Worm (Caenorhabditis elegans) whole organism, midembryonic: ENCODE results near the gene K09E9.1.

ENCODE experiments used
- T22C8.4 ChIP-seq: fragments of 200-800 bp; sonication (Bioruptor generic); IDR thresholded peaks from 2 replicates; pipeline ENCODE4 v1.3.6; 2022; ENCODE audit warnings: missing genetic modification characterization, missing compliant biosample characterization
- cog-1 ChIP-seq: sonication (generic microtip); optimal IDR thresholded peaks from 2 replicates; lab custom pipeline; 2016; ENCODE audit warnings: missing genetic modification characterization, missing compliant biosample characterization
- flt-1 ChIP-seq: fragments of 200-800 bp; sonication (Bioruptor generic); IDR thresholded peaks from 2 replicates; pipeline ENCODE4 v1.3.6; 2022; ENCODE audit warnings: missing genetic modification characterization, missing compliant biosample characterization
- klf-2 ChIP-seq: fragments of 200-800 bp; sonication (Bioruptor generic); conservative IDR thresholded peaks from 2 replicates; pipeline ENCODE4 v1.3.6; 2022; ENCODE audit warnings: missing genetic modification reagents, missing genetic modification characterization, missing compliant biosample characterization
- med-1 ChIP-seq: sonication (generic microtip); optimal IDR thresholded peaks from 2 replicates; lab custom pipeline; 2017; ENCODE audit warnings: missing genetic modification characterization, mild to moderate bottlenecking, missing compliant biosample characterization, antibody characterized with exemption, missing genetic modification reagents; ENCODE audit not compliant: insufficient read depth
- ref-1 ChIP-seq: fragments of 200-800 bp; sonication (Bioruptor generic); conservative IDR thresholded peaks from 2 replicates; pipeline ENCODE4 v1.3.6; 2022; ENCODE audit warnings: missing genetic modification reagents, missing genetic modification characterization, missing compliant biosample characterization
- tab-1 ChIP-seq: fragments of 200-800 bp; sonication (Bioruptor generic); IDR thresholded peaks from 2 replicates; pipeline ENCODE4 v1.3.6; 2022; ENCODE audit warnings: missing genetic modification characterization, missing compliant biosample characterization
- ztf-23 ChIP-seq: fragments of 200-800 bp; sonication (Bioruptor generic); IDR thresholded peaks from 2 replicates; pipeline ENCODE4 v1.3.6; 2022; ENCODE audit warnings: missing genetic modification reagents, missing genetic modification characterization, missing compliant biosample characterization
- ztf-29 ChIP-seq: fragments of 200-800 bp; sonication (Bioruptor generic); IDR thresholded peaks from 2 replicates; pipeline ENCODE4 v1.3.6; 2022; ENCODE audit warnings: missing genetic modification reagents, missing genetic modification characterization, missing compliant biosample characterization

K09E9.1 gene

DNA sequence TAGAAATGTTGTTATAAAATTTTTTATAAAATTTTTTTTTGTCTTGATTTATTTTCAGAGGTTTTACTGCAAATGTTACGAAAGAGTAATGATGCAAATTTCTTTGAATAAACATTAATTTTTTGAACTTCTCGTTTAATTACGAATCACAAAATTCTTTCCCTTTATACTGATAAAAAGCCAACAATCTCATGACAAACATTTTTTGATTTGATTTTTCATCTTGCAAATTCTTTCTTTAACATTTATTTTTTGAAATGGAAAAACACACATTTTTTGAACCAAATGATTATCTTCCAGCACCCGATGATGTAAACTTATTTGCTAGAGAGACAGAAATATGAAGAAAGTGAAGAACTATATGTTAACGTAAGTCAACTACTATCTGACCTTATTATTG, at the start of gene K09E9.1:
TSS of gene K09E9.1 (plus strand) at position 301 of the 400 bp plus-strand sequence.
- TF ChIP-seq ztf-23 (GFP tag; lab: Robert Waterston, UW), result no peak
- TF ChIP-seq tab-1 (GFP tag; lab: Robert Waterston, UW), result no peak
- TF ChIP-seq ref-1 (GFP tag; lab: Robert Waterston, UW), result no peak
- no peak for TF ChIP-seq T22C8.4
- no peak for TF ChIP-seq med-1 (GFP tag; lab: Kevin White, UChicago)
- TF ChIP-seq ztf-29, result no peak
- no peak for TF ChIP-seq klf-2 (GFP tag; lab: Robert Waterston, UW)
- no peak for TF ChIP-seq cog-1
- TF ChIP-seq flt-1, result no peak

DNA sequence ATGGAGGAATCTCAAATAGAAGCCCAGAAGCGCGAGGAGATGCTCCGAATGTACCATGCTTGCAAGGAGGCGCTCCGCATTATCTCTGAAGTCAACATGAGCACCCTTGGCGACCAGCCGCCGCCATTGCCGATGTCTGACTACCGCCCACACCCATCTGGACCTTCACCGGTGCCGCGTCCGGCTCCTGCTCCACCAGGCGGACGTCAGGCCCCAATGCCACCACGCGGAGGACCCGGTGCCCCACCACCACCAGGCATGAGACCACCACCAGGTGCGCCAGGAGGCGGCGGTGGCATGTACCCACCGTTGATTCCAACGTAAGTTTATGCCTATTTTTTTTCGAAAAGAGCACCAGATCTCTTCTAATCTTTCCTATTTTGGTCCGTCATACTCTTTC, 48.3 kb upstream of the K09E9.1 start:
- no peak for TF ChIP-seq cog-1
- TF ChIP-seq ref-1 (GFP tag; lab: Robert Waterston, UW), result no peak
- no peak for TF ChIP-seq klf-2 (GFP tag; lab: Robert Waterston, UW)
- TF ChIP-seq med-1 (GFP tag; lab: Kevin White, UChicago), result no peak
- TF ChIP-seq flt-1, result 0 out of 2 replicates have a peak, but pooled peaks have one; percentile 4
- no peak for TF ChIP-seq ztf-29

DNA sequence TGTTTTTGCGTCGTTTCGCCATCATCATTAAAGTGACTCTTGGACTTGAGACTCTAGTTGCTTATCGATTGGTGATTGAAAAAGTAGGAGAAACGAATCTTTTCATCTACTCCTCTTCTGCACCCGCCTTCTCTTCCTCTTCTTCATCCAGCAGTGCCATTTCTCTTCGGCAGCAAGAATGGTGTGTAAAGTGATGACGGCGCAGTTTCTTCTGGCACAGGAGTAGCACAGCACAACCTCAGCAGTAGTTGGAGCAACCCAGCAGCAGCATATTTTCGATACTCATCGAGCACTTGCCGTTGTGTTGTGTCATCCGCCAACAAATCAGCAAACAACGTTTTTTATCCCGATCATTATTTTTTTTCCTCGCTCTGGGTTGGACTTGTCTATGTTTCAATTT, 44.8 kb upstream of the K09E9.1 start:
- TF ChIP-seq ref-1 (GFP tag; lab: Robert Waterston, UW), result no peak
- no peak for TF ChIP-seq med-1 (GFP tag; lab: Kevin White, UChicago)
- no peak for TF ChIP-seq ztf-29
- TF ChIP-seq flt-1, result no peak
- no peak for TF ChIP-seq ztf-23 (GFP tag; lab: Robert Waterston, UW)
- no peak for TF ChIP-seq cog-1
- TF ChIP-seq T22C8.4, result no peak
- no peak for TF ChIP-seq klf-2 (GFP tag; lab: Robert Waterston, UW)

DNA sequence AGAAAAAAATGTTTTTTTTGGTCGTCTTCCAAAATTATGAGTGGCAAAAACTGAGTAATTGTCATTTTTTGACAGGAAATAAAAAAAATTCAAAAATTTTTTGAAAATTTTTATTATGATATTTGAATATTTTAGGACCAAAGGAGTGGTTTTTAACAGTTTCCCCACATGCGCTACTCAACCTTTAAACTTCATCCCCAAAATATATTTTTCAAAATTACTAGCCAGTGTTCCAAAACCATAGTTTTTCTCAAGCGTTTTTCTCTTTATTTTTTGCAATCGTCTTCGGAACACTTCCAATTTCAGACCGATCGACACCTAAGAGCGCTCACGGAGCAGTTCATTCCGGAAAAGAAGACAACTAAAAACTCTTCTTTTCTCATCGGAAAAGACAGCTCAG, 43.4 kb upstream of the K09E9.1 start, which contains the start of gene K09A9.6:
TSS of gene K09A9.6 (plus strand) at position 301 of the 400 bp plus-strand sequence.
- TF ChIP-seq T22C8.4 (no peak), tab-1 (GFP tag; lab: Robert Waterston, UW) (no peak), flt-1 (no peak), ref-1 (GFP tag; lab: Robert Waterston, UW) (no peak), klf-2 (GFP tag; lab: Robert Waterston, UW) (no peak), ztf-23 (GFP tag; lab: Robert Waterston, UW) (no peak), ztf-29 (no peak), med-1 (GFP tag; lab: Kevin White, UChicago) (no peak), cog-1 (no peak)

DNA sequence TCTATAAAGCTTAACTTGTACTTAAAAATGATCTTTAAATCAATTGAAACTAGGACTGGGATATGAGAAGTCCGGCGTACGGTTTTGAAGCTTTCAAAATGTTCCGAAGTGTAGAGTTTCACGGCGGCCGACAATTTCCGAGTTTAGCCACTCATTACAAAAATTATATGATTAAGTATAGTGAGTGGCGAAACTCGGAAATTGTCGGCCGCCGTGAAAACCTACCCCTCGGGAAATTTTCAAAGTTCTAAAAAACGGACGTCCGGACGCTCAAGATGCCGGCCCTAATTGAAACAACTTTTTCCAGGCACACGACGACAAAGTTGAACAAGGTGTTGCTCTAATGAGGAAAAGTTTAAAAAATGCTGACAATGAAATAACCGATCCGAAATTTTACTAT, 35.2 kb upstream of the K09E9.1 start:
- TF ChIP-seq ref-1 (GFP tag; lab: Robert Waterston, UW), result no peak
- TF ChIP-seq T22C8.4, result no peak
- no peak for TF ChIP-seq tab-1 (GFP tag; lab: Robert Waterston, UW)
- no peak for TF ChIP-seq ztf-23 (GFP tag; lab: Robert Waterston, UW)
- TF ChIP-seq flt-1, result no peak
- no peak for TF ChIP-seq cog-1
- no peak for TF ChIP-seq ztf-29
- no peak for TF ChIP-seq klf-2 (GFP tag; lab: Robert Waterston, UW)
- no peak for TF ChIP-seq med-1 (GFP tag; lab: Kevin White, UChicago)

DNA sequence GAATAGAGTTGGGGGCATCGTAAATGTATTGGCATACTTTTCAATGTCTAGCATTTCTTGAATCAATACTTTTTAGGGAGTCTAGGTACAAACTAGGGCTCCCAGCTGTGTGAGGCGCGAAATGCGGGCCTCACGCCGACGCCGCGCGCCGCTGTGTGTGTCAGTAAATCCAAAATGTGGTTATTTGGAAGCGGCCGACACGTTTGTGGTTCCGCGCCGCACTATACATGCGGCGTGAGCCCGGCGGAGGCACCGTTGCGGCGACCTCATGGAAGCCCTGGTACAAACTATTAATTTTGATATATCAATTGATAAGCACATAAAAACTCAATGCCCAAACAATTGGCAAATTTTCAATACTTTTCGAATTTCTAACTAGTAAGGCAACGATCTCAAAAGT, 34.1 kb upstream of the K09E9.1 start:
- TF ChIP-seq flt-1 (no peak), cog-1 (no peak), ref-1 (GFP tag; lab: Robert Waterston, UW) (no peak), ztf-29 (no peak), tab-1 (GFP tag; lab: Robert Waterston, UW) (no peak), klf-2 (GFP tag; lab: Robert Waterston, UW) (no peak), T22C8.4 (no peak), ztf-23 (GFP tag; lab: Robert Waterston, UW) (no peak), med-1 (GFP tag; lab: Kevin White, UChicago) (no peak)

DNA sequence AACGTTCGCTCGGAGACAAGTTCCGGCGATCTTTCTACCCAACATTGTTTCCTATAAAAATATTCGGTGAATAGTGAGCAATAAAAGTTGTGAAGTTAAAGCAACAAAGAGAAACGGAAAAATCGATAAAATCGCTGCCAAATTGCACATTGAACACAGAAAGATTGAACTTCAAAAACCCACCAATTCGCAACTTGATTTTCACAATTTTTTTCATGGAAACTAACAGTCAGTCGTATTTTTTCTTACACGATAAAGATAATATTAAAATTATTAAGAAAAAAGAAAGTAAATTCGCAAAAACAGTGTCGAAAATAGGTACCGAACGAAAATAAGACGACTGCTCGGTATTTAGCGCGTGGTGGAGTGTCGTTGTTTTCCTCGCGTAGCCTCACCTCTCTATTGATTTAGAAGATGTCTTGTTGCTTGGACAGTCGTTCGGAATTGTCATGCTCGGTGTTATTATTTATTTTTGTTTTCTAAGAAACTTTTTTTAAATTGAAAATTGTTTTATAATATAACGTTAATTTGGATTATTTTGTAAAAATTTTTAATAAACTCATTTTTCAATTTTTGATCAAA, 29.9 kb upstream of the K09E9.1 start, which contains the start of gene gas-1:
TSS of gene gas-1 (minus strand) at position 51 of the 582 bp plus-strand sequence.
- TF ChIP-seq T22C8.4, result no peak
- no peak for TF ChIP-seq flt-1
- TF ChIP-seq klf-2 (GFP tag; lab: Robert Waterston, UW), result no peak
- no peak for TF ChIP-seq cog-1
- TF ChIP-seq ztf-23 (GFP tag; lab: Robert Waterston, UW), result no peak
- TF ChIP-seq tab-1 (GFP tag; lab: Robert Waterston, UW), result no peak
- TF ChIP-seq med-1 (GFP tag; lab: Kevin White, UChicago), result no peak
- TF ChIP-seq ref-1 (GFP tag; lab: Robert Waterston, UW), result no peak
- TF ChIP-seq ztf-29, result no peak

DNA sequence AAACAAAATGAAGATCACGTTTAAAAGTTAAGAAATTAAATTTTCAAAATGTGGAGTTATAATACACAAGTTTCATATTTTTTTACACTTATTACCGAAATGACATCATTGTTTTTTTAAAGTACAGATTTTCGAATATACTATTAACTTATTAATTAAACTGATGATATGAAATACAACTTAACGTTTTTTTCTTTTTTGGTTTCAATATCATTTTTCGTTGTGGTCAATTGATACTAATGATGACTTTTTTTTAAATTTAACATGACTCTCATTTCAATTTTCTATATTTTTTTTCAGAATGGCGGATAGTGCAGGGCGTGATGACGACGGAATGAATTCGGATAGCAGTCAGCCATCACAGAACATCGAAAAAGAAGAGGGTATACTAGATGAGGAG, 29.2 kb upstream of the K09E9.1 start, which contains the start of gene usp-33:
TSS of gene usp-33 (plus strand) at position 301 of the 400 bp plus-strand sequence.
- TF ChIP-seq klf-2 (GFP tag; lab: Robert Waterston, UW) (no peak), med-1 (GFP tag; lab: Kevin White, UChicago) (no peak), ref-1 (GFP tag; lab: Robert Waterston, UW) (no peak), ztf-29 (no peak), cog-1 (no peak), ztf-23 (GFP tag; lab: Robert Waterston, UW) (no peak), flt-1 (no peak), tab-1 (GFP tag; lab: Robert Waterston, UW) (no peak), T22C8.4 (no peak)

DNA sequence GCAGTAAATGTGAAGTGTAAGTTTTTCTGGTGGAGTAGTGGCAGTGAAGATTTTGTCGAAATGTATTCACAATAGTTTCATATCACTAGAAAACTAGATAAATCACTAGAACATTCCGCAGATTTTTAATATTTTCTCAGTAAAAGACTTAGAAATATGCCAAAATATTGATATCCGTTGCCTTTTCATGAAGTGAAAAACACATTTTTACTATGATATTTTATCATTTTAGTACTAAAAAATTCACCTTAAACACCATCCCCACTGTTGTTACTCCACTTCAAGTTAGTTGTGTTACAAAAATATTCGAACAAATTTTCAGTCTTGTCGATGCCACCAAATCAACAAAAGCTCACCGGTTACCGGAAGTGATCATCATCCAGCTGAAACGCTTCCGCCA, 26.9 kb upstream of the K09E9.1 start:
- TF ChIP-seq med-1 (GFP tag; lab: Kevin White, UChicago), result no peak
- TF ChIP-seq ztf-23 (GFP tag; lab: Robert Waterston, UW), result no peak
- TF ChIP-seq ref-1 (GFP tag; lab: Robert Waterston, UW), result no peak
- no peak for TF ChIP-seq klf-2 (GFP tag; lab: Robert Waterston, UW)
- TF ChIP-seq flt-1, result no peak
- no peak for TF ChIP-seq tab-1 (GFP tag; lab: Robert Waterston, UW)
- no peak for TF ChIP-seq cog-1
- no peak for TF ChIP-seq T22C8.4
- TF ChIP-seq ztf-29, result no peak

DNA sequence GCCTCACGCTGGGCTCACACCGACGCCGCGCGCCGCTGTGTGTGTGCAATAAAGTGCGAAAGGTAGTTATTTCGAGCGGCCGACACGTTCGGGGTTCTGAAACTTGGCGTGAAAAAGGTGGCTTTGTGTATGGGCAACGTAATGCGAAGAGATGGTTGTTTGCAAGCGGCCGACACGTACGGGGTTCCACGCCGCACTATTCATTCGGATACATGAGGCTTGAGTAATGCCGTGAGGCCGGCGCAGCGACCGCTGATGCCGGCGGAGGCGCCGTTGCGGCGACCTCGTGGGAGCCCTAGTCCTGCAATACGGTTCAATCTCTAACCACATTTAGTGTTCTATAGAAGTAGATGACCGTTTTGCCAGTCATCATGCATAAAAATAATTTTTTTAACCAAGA, 26.3 kb upstream of the K09E9.1 start:
- TF ChIP-seq flt-1 (no peak), ref-1 (GFP tag; lab: Robert Waterston, UW) (no peak), ztf-23 (GFP tag; lab: Robert Waterston, UW) (no peak), cog-1 (no peak), T22C8.4 (no peak), med-1 (GFP tag; lab: Kevin White, UChicago) (no peak), ztf-29 (no peak), klf-2 (GFP tag; lab: Robert Waterston, UW) (no peak), tab-1 (GFP tag; lab: Robert Waterston, UW) (no peak)
